Fruit fly (Drosophila melanogaster) whole organism, embryonic: ENCODE data around the gene Noc3.

Source experiments
- ATbp ChIP-seq: fragments of 200-800 bp; sonication (Bioruptor generic); optimal IDR thresholded peaks from 2 replicates; lab custom pipeline; 2017; ENCODE audit warnings: missing biosample characterization, mild to moderate bottlenecking, missing genetic modification characterization, missing genetic modification reagents
- Ada2b ChIP-seq: fragments of 200-800 bp; sonication (Bioruptor generic); IDR thresholded peaks from 2 replicates; pipeline ENCODE4 v1.3.6; 2022; ENCODE audit warnings: missing biosample characterization, missing genetic modification characterization
- Awh ChIP-seq: fragments of 200-800 bp; sonication (Bioruptor generic); IDR thresholded peaks from 2 replicates; pipeline ENCODE4, ENCODE4 v1.3.6; 2022; ENCODE audit warnings: missing biosample characterization, missing genetic modification characterization
- CG10321 ChIP-seq: fragments of 200-800 bp; sonication (Bioruptor generic); IDR thresholded peaks from 2 replicates; pipeline ENCODE4 v1.3.6; 2022; ENCODE audit warnings: missing biosample characterization, missing genetic modification characterization
- CG10543 ChIP-seq: fragments of 200-800 bp; sonication (Bioruptor generic); optimal IDR thresholded peaks from 3 replicates; lab custom pipeline; 2017; ENCODE audit warnings: missing biosample characterization, mild to moderate bottlenecking, missing genetic modification characterization, moderate library complexity
- CG10565 ChIP-seq: fragments of 200-800 bp; sonication (Bioruptor generic); optimal IDR thresholded peaks from 3 replicates; lab custom pipeline; 2016; ENCODE audit warnings: missing biosample characterization, mild to moderate bottlenecking, missing genetic modification characterization
- CG10654 ChIP-seq: fragments of 200-800 bp; sonication (Bioruptor generic); optimal IDR thresholded peaks from 2 replicates; lab custom pipeline; 2016; ENCODE audit warnings: missing biosample characterization, missing genetic modification characterization
- CG11093 ChIP-seq: fragments of 200-800 bp; sonication (Bioruptor generic); IDR thresholded peaks from 3 replicates; pipeline ENCODE4 v1.3.6; 2022; ENCODE audit warnings: missing biosample characterization, missing genetic modification characterization
- CG11723 ChIP-seq: fragments of 200-800 bp; sonication (Bioruptor generic); optimal IDR thresholded peaks from 2 replicates; lab custom pipeline; 2017; ENCODE audit warnings: missing biosample characterization, mild to moderate bottlenecking, missing genetic modification characterization
- CG14965 ChIP-seq: fragments of 200-800 bp; sonication (Bioruptor generic); optimal IDR thresholded peaks from 2 replicates; lab custom pipeline; 2016; ENCODE audit warnings: missing biosample characterization, missing genetic modification characterization, borderline replicate concordance
- CG15696 ChIP-seq: fragments of 200-800 bp; sonication (Bioruptor generic); optimal IDR thresholded peaks from 2 replicates; lab custom pipeline; 2019; ENCODE audit warnings: missing biosample characterization, mild to moderate bottlenecking, missing genetic modification characterization, moderate library complexity
- CG16779 ChIP-seq: fragments of 200-800 bp; sonication (Bioruptor generic); IDR thresholded peaks from 2 replicates; pipeline ENCODE4 v1.3.6; 2022; ENCODE audit warnings: missing biosample characterization, missing genetic modification characterization
- CG17612 ChIP-seq: fragments of 200-800 bp; sonication (Bioruptor generic); IDR thresholded peaks from 2 replicates; pipeline ENCODE4 v1.3.6; 2022; ENCODE audit warnings: missing biosample characterization, missing genetic modification characterization
- CG2202 ChIP-seq: fragments of 200-800 bp; sonication (Bioruptor generic); optimal IDR thresholded peaks from 2 replicates; lab custom pipeline; 2018; ENCODE audit warnings: missing biosample characterization, mild to moderate bottlenecking, missing genetic modification characterization
- CG31388 ChIP-seq: fragments of 200-800 bp; sonication (Bioruptor generic); optimal IDR thresholded peaks from 2 replicates; lab custom pipeline; 2016; ENCODE audit warnings: missing biosample characterization, missing genetic modification characterization
- CG3838 ChIP-seq: fragments of 200-800 bp; sonication (Bioruptor generic); optimal IDR thresholded peaks from 3 replicates; lab custom pipeline; 2016; ENCODE audit warnings: missing biosample characterization, missing genetic modification characterization
- CG43689 ChIP-seq: fragments of 200-800 bp; sonication (Bioruptor generic); IDR thresholded peaks from 2 replicates; pipeline ENCODE4 v1.3.6; 2022; ENCODE audit warnings: missing biosample characterization, missing genetic modification characterization
- CG4424 ChIP-seq: fragments of 200-800 bp; sonication (Bioruptor generic); optimal IDR thresholded peaks from 3 replicates; lab custom pipeline; 2016; ENCODE audit warnings: missing biosample characterization, missing genetic modification characterization
- CG4854 ChIP-seq: fragments of 200-800 bp; sonication (Bioruptor generic); optimal IDR thresholded peaks from 2 replicates; lab custom pipeline; 2016; ENCODE audit warnings: missing biosample characterization, missing genetic modification characterization, inconsistent platforms
- CG9727 ChIP-seq: fragments of 200-800 bp; sonication (Bioruptor generic); optimal IDR thresholded peaks from 3 replicates; lab custom pipeline; 2017; ENCODE audit warnings: missing biosample characterization, mild to moderate bottlenecking, missing genetic modification characterization
- CG9817 ChIP-seq: fragments of 200-800 bp; sonication (Bioruptor generic); optimal IDR thresholded peaks from 2 replicates; lab custom pipeline; 2018; ENCODE audit warnings: missing biosample characterization, mild to moderate bottlenecking, missing genetic modification characterization, moderate library complexity
- Dip2 ChIP-seq: fragments of 200-800 bp; sonication (Bioruptor generic); IDR thresholded peaks from 2 replicates; pipeline ENCODE4 v1.3.6; 2022; ENCODE audit warnings: missing biosample characterization, missing genetic modification characterization
- Doc2 ChIP-seq: fragments of 200-800 bp; sonication (Bioruptor generic); IDR thresholded peaks from 2 replicates; pipeline ENCODE4 v1.3.6; 2022; ENCODE audit warnings: missing biosample characterization, missing genetic modification characterization
- GATAe ChIP-seq: fragments of 200-800 bp; sonication (Bioruptor generic); conservative IDR thresholded peaks from 2 replicates; pipeline ENCODE4 v1.3.6; 2022; ENCODE audit warnings: missing biosample characterization, missing genetic modification characterization
- HLH54F ChIP-seq: fragments of 200-800 bp; sonication (Bioruptor generic); optimal IDR thresholded peaks from 3 replicates; lab custom pipeline; 2016; ENCODE audit warnings: missing biosample characterization, missing genetic modification characterization
- Hr39 ChIP-seq: fragments of >200 bp; optimal IDR thresholded peaks from 2 replicates; lab custom pipeline; 2017
- Max ChIP-seq: fragments of 200-800 bp; sonication (Bioruptor generic); optimal IDR thresholded peaks from 2 replicates; lab custom pipeline; 2016; ENCODE audit warnings: missing biosample characterization, mild to moderate bottlenecking, missing genetic modification characterization
- Meics ChIP-seq: fragments of 200-800 bp; sonication (Bioruptor generic); optimal IDR thresholded peaks from 2 replicates; lab custom pipeline; 2017; ENCODE audit warnings: missing biosample characterization, mild to moderate bottlenecking, missing genetic modification characterization
- NC2β ChIP-seq: fragments of 200-800 bp; sonication (Bioruptor generic); optimal IDR thresholded peaks from 2 replicates; lab custom pipeline; 2016; ENCODE audit warnings: missing biosample characterization, missing genetic modification characterization
- Tbp ChIP-seq: fragments of >200 bp; optimal IDR thresholded peaks from 2 replicates; lab custom pipeline; 2018; ENCODE audit warnings: missing biosample characterization, missing genetic modification characterization
- Xbp1 ChIP-seq: fragments of 200-800 bp; sonication (Bioruptor generic); optimal IDR thresholded peaks from 3 replicates; lab custom pipeline; 2016; ENCODE audit warnings: missing biosample characterization, mild to moderate bottlenecking, missing genetic modification characterization
- ab ChIP-seq: fragments of 200-800 bp; sonication (Bioruptor generic); optimal IDR thresholded peaks from 2 replicates; lab custom pipeline; 2016; ENCODE audit warnings: missing biosample characterization, missing genetic modification characterization
- az2 ChIP-seq: fragments of 200-800 bp; sonication (Bioruptor generic); optimal IDR thresholded peaks from 3 replicates; lab custom pipeline; 2016; ENCODE audit warnings: missing biosample characterization, missing genetic modification characterization
- bbx ChIP-seq: fragments of 200-800 bp; sonication (Bioruptor generic); IDR thresholded peaks from 2 replicates; pipeline ENCODE4 v1.3.6; 2022; ENCODE audit warnings: missing biosample characterization, missing genetic modification characterization; ENCODE audit not compliant: partially characterized antibody
- danr ChIP-seq: fragments of 200-800 bp; sonication (Bioruptor generic); IDR thresholded peaks from 2 replicates; pipeline ENCODE4 v1.3.6; 2022; ENCODE audit warnings: missing biosample characterization, missing genetic modification characterization
- hkb ChIP-seq, 2 experiments: fragments of 200-800 bp in 1 of 2; fragments of >200 bp in 1 of 2; sonication (Bioruptor generic) in 1 of 2; IDR thresholded peaks in 1 of 2; optimal IDR thresholded peaks in 1 of 2; 2 replicates each; pipeline versions ENCODE4 v1.3.6 to Lab custom; 2017 to 2022; ENCODE audit warnings: missing biosample characterization in 1 of 2, missing genetic modification characterization in 1 of 2
- insv ChIP-seq, 2 experiments: fragments of 200-800 bp; sonication (Bioruptor generic); optimal IDR thresholded peaks; 3 replicates each; lab custom pipeline; 2016 to 2018; ENCODE audit warnings: missing biosample characterization in 2 of 2, missing genetic modification characterization in 2 of 2
- lab ChIP-seq: fragments of 200-800 bp; sonication (Bioruptor generic); optimal IDR thresholded peaks from 3 replicates; lab custom pipeline; 2017; ENCODE audit warnings: missing biosample characterization, missing genetic modification characterization, mild to moderate bottlenecking, moderate library complexity, missing genetic modification reagents
- mld ChIP-seq: fragments of 200-800 bp; sonication (Bioruptor generic); IDR thresholded peaks from 3 replicates; pipeline ENCODE4 v1.3.6; 2022; ENCODE audit warnings: missing biosample characterization, missing genetic modification characterization; ENCODE audit not compliant: partially characterized antibody
- oc ChIP-seq: fragments of 200-800 bp; sonication (Bioruptor generic); optimal IDR thresholded peaks from 2 replicates; lab custom pipeline; 2018; ENCODE audit warnings: missing biosample characterization, mild to moderate bottlenecking, missing genetic modification characterization, moderate library complexity
- psq ChIP-seq: fragments of 200-800 bp; sonication (Bioruptor generic); optimal IDR thresholded peaks from 2 replicates; lab custom pipeline; 2017; ENCODE audit warnings: missing biosample characterization, missing genetic modification characterization
- ro ChIP-seq: fragments of 200-800 bp; sonication (Bioruptor generic); IDR thresholded peaks from 2 replicates; pipeline ENCODE4 v1.3.6; 2022; ENCODE audit warnings: missing biosample characterization, missing genetic modification characterization
- sr ChIP-seq: fragments of 200-800 bp; sonication (Bioruptor generic); IDR thresholded peaks from 3 replicates; pipeline ENCODE4 v1.3.6; 2022; ENCODE audit warnings: missing biosample characterization, missing genetic modification characterization
- tgo ChIP-seq: fragments of 200-800 bp; sonication (Bioruptor generic); IDR thresholded peaks from 3 replicates; pipeline ENCODE4 v1.3.6; 2022; ENCODE audit warnings: missing biosample characterization, missing genetic modification characterization
- tin ChIP-seq: fragments of 200-800 bp; sonication (Bioruptor generic); optimal IDR thresholded peaks from 3 replicates; lab custom pipeline; 2016; ENCODE audit warnings: missing biosample characterization, missing genetic modification characterization
- tll ChIP-seq, 2 experiments: fragments of 200-800 bp in 1 of 2; fragments of >200 bp in 1 of 2; sonication (Bioruptor generic) in 1 of 2; optimal IDR thresholded peaks; 2 replicates each; lab custom pipeline; 2017 to 2019; ENCODE audit warnings: missing biosample characterization in 2 of 2, missing genetic modification characterization in 2 of 2, mild to moderate bottlenecking in 1 of 2, moderate library complexity in 1 of 2
- wdn ChIP-seq: fragments of 200-800 bp; sonication (Bioruptor generic); IDR thresholded peaks from 2 replicates; pipeline ENCODE4 v1.3.6; 2022; ENCODE audit warnings: missing biosample characterization, missing genetic modification characterization

The Noc3 gene

DNA sequence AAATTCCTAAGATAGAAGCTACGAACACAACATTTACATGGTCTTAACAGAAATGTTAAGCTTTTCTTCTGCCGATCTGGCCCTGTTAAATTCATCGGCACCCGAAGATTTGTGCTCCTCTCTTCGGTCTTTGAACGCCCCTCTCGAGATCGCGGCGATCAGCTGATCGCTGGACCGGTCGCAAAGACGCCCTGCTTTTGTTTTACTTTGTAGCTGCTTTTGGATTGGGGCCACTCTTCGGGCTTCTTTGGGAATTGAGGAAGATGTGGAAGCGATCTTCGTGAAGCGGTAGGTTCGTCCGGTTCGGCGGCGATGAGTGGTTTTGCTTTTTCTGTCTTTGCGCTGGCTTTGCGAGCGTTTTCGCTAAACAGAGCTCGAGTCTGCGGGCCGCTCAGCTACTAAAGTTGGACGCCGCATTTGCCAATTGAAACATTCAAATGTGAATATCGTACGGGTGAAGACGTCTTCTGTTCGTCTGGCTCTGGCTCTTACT, 22.8 kb downstream of the Noc3 start, which contains the start of gene thw (continued):
- 0 out of 3 replicates have a peak, but pooled peaks have one; percentile 15 for TF ChIP-seq mld (GFP tag; lab: Robert Waterston, UW)
- no peak for TF ChIP-seq CG2202 (tag; lab: Kevin White, UChicago)
- TF ChIP-seq CG10543: peak; percentile 5
- no peak for TF ChIP-seq CG15696 (tag; lab: Kevin White, UChicago)
- TF ChIP-seq ATbp (GFP tag; lab: Kevin White, UChicago): peak; percentile 38
- no peak for TF ChIP-seq Max (GFP tag; lab: Kevin White, UChicago)
- TF ChIP-seq, all 482 proteins: peak for 9

DNA sequence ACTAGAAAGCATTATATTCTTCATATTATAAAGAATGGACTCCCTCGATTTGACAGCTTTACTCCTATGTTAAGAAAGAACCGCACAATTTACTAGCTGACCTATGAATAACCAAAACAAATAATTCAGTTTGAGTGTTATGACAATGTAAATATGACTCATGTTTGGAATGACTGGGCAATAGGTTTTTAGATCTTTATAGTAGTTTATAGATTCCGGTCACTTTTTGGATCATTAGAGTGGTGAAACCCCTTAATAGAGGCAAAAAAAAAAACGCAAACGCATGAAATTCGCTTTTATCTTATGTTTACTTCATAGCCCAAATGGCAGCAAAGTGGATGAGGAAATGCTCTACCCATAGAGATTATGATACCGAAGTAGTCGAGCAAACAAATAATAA, 27.2 kb downstream of the Noc3 start, which contains the start of gene CG14605:
CG14605 (minus strand) TSS at position 101 of the 400 bp plus-strand sequence.
- TF ChIP-seq Xbp1 (GFP tag; lab: Kevin White, UChicago) (no peak), tin (GFP tag; lab: Kevin White, UChicago) (no peak), CG3838 (GFP tag; lab: Kevin White, UChicago) (no peak), Ada2b (GFP tag; lab: Robert Waterston, UW) (no peak), NC2β (GFP tag; lab: Kevin White, UChicago) (no peak), wdn (no peak), oc (tag; lab: Kevin White, UChicago) (no peak), danr (GFP tag; lab: Robert Waterston, UW) (no peak), Max (GFP tag; lab: Kevin White, UChicago) (no peak), Dip2 (GFP tag; lab: Robert Waterston, UW) (no peak), tll (GFP tag; optimal IDR thresholded peaks at IDR 0.05; lab: Kevin White, UChicago) (no peak)

DNA sequence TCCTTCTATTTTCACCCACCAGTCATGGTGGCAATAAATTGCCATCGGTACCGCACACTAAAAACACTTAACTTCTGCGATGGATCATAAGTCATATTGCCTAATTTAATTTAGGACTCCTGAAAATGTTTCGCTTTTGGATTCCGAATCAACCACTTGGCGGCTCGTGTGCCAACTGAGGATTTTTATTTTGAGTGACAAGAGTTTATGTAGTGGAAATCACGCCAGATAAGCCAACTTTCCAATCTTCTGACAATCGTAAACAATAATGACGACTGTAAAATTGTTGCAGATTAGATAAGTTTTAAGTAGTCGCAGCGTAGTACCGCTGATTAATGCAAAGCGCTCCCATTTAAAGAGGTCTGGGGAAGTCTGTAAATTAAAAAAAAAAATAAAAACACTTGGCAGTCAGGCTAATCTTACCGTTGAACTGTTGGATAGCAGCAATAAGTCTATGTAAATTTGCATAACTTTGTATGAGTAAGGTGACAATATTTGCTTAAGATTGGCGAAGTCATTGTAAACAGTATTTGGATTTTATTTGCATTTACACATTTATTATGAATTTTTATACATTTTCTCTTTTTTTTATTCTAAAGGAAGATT, 29.7 kb downstream of the Noc3 start, which contains the start of gene CG14606:
CG14606 (minus strand) TSS at position 160 of the 606 bp plus-strand sequence.
- no peak for TF ChIP-seq az2 (GFP tag; lab: Kevin White, UChicago)
- TF ChIP-seq sr: no peak
- no peak for TF ChIP-seq Hr39 (lab: Kevin White, UChicago)
- no peak for TF ChIP-seq insv (GFP tag; optimal IDR thresholded peaks at IDR 0.05; lab: Kevin White, UChicago)
- TF ChIP-seq CG11723 (GFP tag; lab: Kevin White, UChicago): no peak
- no peak for TF ChIP-seq hkb (optimal IDR thresholded peaks at IDR 0.05; lab: Kevin White, UChicago)
- no peak for TF ChIP-seq hkb (GFP tag; IDR thresholded peaks at IDR 0.05; lab: Robert Waterston, UW)
- TF ChIP-seq CG17612 (GFP tag; lab: Robert Waterston, UW): no peak
- TF ChIP-seq HLH54F (GFP tag; lab: Kevin White, UChicago): no peak
- TF ChIP-seq CG4424: no peak
- TF ChIP-seq Doc2: no peak
- TF ChIP-seq bbx: no peak
- TF ChIP-seq CG10321 (GFP tag; lab: Robert Waterston, UW): no peak
- no peak for TF ChIP-seq CG4854 (GFP tag; lab: Kevin White, UChicago)
- TF ChIP-seq CG14965: no peak
- TF ChIP-seq CG31388 (GFP tag; lab: Kevin White, UChicago): no peak
- TF ChIP-seq CG43689 (GFP tag; lab: Robert Waterston, UW): no peak
- no peak for TF ChIP-seq CG16779 (GFP tag; lab: Robert Waterston, UW)
- no peak for TF ChIP-seq ab (GFP tag; lab: Kevin White, UChicago)
- TF ChIP-seq CG9817 (tag; lab: Kevin White, UChicago): peak; percentile 18
- TF ChIP-seq ro (GFP tag; lab: Robert Waterston, UW): no peak
- no peak for TF ChIP-seq Awh (GFP tag; lab: Robert Waterston, UW)
- 0 out of 2 replicates have a peak, but pooled peaks have one; percentile 38 for TF ChIP-seq GATAe (GFP tag; lab: Robert Waterston, UW)
- TF ChIP-seq CG11093 (GFP tag; lab: Robert Waterston, UW): no peak
- TF ChIP-seq Meics (GFP tag; lab: Kevin White, UChicago): peak; percentile 48
- TF ChIP-seq psq (GFP tag; lab: Kevin White, UChicago): no peak
- TF ChIP-seq tgo (GFP tag; lab: Robert Waterston, UW): no peak
- TF ChIP-seq CG10565: no peak
- TF ChIP-seq lab (GFP tag; lab: Kevin White, UChicago): peak; percentile 65
- TF ChIP-seq CG10654: no peak
- TF ChIP-seq CG9727 (GFP tag; lab: Kevin White, UChicago): no peak
- no peak for TF ChIP-seq Tbp
